Worm (Caenorhabditis elegans): ENCODE measurements around the gene ZK813.6.

ZK813.6 gene

ce11 chrX:3379114-3379513 lies 45.5 kb upstream of the ZK813.6 start, which contains the start of gene sorf-1 (continued):
- TF ChIP-seq lin-15B (tag; optimal IDR thresholded peaks at IDR 0.05) (peak; percentile 1), lin-39 (tag; optimal IDR thresholded peaks at IDR 0.05) (peak; percentile 23)

- no peak for TF ChIP-seq ceh-28 (tag; optimal IDR thresholded peaks at IDR 0.05)
- no peak for TF ChIP-seq ceh-9 (tag; optimal IDR thresholded peaks at IDR 0.05)
- no peak for TF ChIP-seq unc-39 (tag; optimal IDR thresholded peaks at IDR 0.05)
- TF ChIP-seq jun-1 (tag; optimal IDR thresholded peaks at IDR 0.05), result no peak
- TF ChIP-seq daf-12 (tag; optimal IDR thresholded peaks at IDR 0.05), result no peak
- TF ChIP-seq R02D3.7 (tag; optimal IDR thresholded peaks at IDR 0.05), result no peak
- TF ChIP-seq ceh-82 (tag; optimal IDR thresholded peaks at IDR 0.05), result no peak
- no peak for TF ChIP-seq nhr-12 (tag; optimal IDR thresholded peaks at IDR 0.05)
- no peak for TF ChIP-seq lin-15B (tag; optimal IDR thresholded peaks at IDR 0.05)
- no peak for TF ChIP-seq pha-4 (tag; optimal IDR thresholded peaks at IDR 0.05)
- TF ChIP-seq nhr-11 (tag; optimal IDR thresholded peaks at IDR 0.05), result no peak
- no peak for TF ChIP-seq nfya-1 (tag; optimal IDR thresholded peaks at IDR 0.05; ENCODE audit: insufficient read depth)
- TF ChIP-seq egl-27 (tag; optimal IDR thresholded peaks at IDR 0.05), result no peak
- no peak for TF ChIP-seq nhr-237 (tag; optimal IDR thresholded peaks at IDR 0.05)
- TF ChIP-seq ama-1 (optimal IDR thresholded peaks at IDR 0.05), result no peak
Measured at ce11 chrX:3380167-3380566, 44.4 kb upstream of the ZK813.6 start, which contains the start of gene ZK563.7. ZK563.7 (plus strand) TSS chrX:3380467.

ce11 chrX:3385362-3385761 lies 39.3 kb upstream of the ZK813.6 start, which contains the start of gene acp-1:
acp-1 (minus strand) TSS chrX:3385462.
- TF ChIP-seq R02D3.7 (tag; optimal IDR thresholded peaks at IDR 0.05) (no peak), skn-1 (tag; optimal IDR thresholded peaks at IDR 0.05) (no peak), daf-12 (tag; optimal IDR thresholded peaks at IDR 0.05) (no peak), unc-62 (GFP tag; optimal IDR thresholded peaks at IDR 0.05) (no peak), nhr-12 (tag; optimal IDR thresholded peaks at IDR 0.05) (no peak), unc-39 (tag; optimal IDR thresholded peaks at IDR 0.05) (no peak), fkh-2 (tag; optimal IDR thresholded peaks at IDR 0.05) (no peak), nfya-1 (tag; optimal IDR thresholded peaks at IDR 0.05; ENCODE audit: insufficient read depth) (no peak), nhr-11 (tag; optimal IDR thresholded peaks at IDR 0.05) (no peak)

ce11 chrX:3393562-3393961 lies 31.1 kb upstream of the ZK813.6 start, which contains the start of gene slcf-2:
slcf-2 (plus strand) TSS chrX:3393862.
- TF ChIP-seq nhr-28 (tag; optimal IDR thresholded peaks at IDR 0.05) (no peak), ceh-28 (tag; optimal IDR thresholded peaks at IDR 0.05) (no peak), zag-1 (tag; optimal IDR thresholded peaks at IDR 0.05) (no peak), pqm-1 (tag; optimal IDR thresholded peaks at IDR 0.05) (no peak), fkh-2 (tag; optimal IDR thresholded peaks at IDR 0.05) (no peak), ZK546.5 (tag; optimal IDR thresholded peaks at IDR 0.05) (no peak), nhr-23 (tag; optimal IDR thresholded peaks at IDR 0.05) (no peak), lsy-12 (tag; optimal IDR thresholded peaks at IDR 0.05) (no peak), pha-4 (tag; optimal IDR thresholded peaks at IDR 0.05) (no peak), elt-2 (tag; optimal IDR thresholded peaks at IDR 0.05) (no peak), unc-62 (GFP tag; optimal IDR thresholded peaks at IDR 0.05) (no peak), jun-1 (tag; optimal IDR thresholded peaks at IDR 0.05) (no peak), nhr-11 (tag; optimal IDR thresholded peaks at IDR 0.05) (no peak), mdl-1 (tag; optimal IDR thresholded peaks at IDR 0.05) (no peak), nhr-77 (tag; optimal IDR thresholded peaks at IDR 0.05) (no peak)

- no peak for TF ChIP-seq ceh-9 (tag; optimal IDR thresholded peaks at IDR 0.05)
- TF ChIP-seq daf-12 (tag; optimal IDR thresholded peaks at IDR 0.05), result no peak
- no peak for TF ChIP-seq egl-5 (tag; optimal IDR thresholded peaks at IDR 0.05)
- no peak for TF ChIP-seq nhr-237 (tag; optimal IDR thresholded peaks at IDR 0.05)
- TF ChIP-seq zag-1 (tag; optimal IDR thresholded peaks at IDR 0.05), result no peak
- no peak for TF ChIP-seq nhr-76 (tag; optimal IDR thresholded peaks at IDR 0.05)
- no peak for TF ChIP-seq ceh-82 (tag; optimal IDR thresholded peaks at IDR 0.05)
- peak; percentile 75 for TF ChIP-seq elt-1 (tag; optimal IDR thresholded peaks at IDR 0.05)
Measured at ce11 chrX:3396735-3397134, 27.9 kb upstream of the ZK813.6 start.

DNA sequence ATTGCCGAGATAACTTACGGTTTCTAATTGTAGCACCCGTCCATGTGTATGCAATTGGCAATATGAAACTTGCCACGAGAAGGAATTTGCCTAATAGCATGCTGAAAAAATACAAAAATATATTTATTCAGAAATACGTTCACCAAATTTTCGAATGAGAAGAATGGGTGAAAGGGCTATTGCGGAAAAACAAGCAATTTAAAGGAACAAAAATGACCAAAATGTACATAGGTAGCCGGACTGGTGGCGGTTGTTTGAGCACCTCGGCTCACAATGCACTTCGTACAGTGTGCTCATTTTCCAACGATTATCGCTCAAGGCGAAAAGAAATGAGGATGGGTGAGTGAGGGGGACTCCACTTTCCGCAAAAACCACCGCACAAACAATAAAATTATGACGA lies 24.7 kb upstream of the ZK813.6 start, which contains the start of gene cht-1:
Gene cht-1, minus strand, starts transcription at position 101 of the 400 bp plus-strand sequence.
- TF ChIP-seq ztf-11 (tag; optimal IDR thresholded peaks at IDR 0.05) (no peak), nhr-237 (tag; optimal IDR thresholded peaks at IDR 0.05) (no peak), tbx-2 (tag; optimal IDR thresholded peaks at IDR 0.05) (no peak), ceh-9 (tag; optimal IDR thresholded peaks at IDR 0.05) (no peak), pha-4 (tag; optimal IDR thresholded peaks at IDR 0.05) (no peak), daf-12 (tag; optimal IDR thresholded peaks at IDR 0.05) (no peak), zag-1 (tag; optimal IDR thresholded peaks at IDR 0.05) (no peak), nhr-28 (tag; optimal IDR thresholded peaks at IDR 0.05) (no peak), unc-39 (tag; optimal IDR thresholded peaks at IDR 0.05) (no peak), nhr-12 (tag; optimal IDR thresholded peaks at IDR 0.05) (no peak), nhr-23 (tag; optimal IDR thresholded peaks at IDR 0.05) (no peak), lsy-12 (tag; optimal IDR thresholded peaks at IDR 0.05) (no peak), nhr-77 (tag; optimal IDR thresholded peaks at IDR 0.05) (no peak), nhr-11 (tag; optimal IDR thresholded peaks at IDR 0.05) (no peak), R02D3.7 (tag; optimal IDR thresholded peaks at IDR 0.05) (no peak)

All from whole organism, L3 larva.